Fruit fly (Drosophila melanogaster): Measurements from ENCODE around the gene CG10431.

Gene CG10431

DNA sequence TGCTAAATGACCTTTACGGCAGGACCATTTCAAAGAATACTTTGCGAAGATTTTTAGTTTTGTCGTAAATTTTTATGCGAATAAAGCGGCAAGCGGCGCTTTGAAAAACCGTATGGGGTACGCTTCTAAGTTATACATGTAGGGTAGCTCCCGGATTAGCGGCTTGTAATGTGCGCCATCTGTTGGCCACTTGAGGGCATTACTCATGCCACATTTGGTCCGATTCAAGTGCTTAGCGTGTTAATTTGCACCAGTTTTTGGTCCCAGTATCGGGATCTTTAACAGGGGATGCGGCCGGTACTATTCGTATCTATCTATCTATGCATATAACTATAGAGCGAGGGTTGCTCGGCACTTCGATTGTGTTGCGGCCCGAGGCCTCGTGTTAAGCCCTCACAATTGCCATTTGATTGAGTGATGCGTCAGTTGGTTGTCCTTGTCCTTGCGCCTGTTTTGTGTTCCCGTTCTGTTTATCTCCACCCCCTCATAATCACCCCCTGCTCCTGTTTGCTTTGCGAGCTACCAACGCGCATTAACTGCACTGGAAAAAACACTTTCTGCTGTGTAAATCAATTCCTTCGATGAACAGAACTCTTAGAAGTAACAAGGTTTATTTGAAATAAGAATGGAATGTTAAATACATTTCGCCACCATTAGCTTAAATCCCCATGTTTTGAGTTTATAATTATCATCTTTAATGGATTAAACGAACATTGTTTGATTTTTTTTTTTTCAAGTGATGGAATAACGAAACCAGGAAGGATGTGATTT, 44.0 kb upstream of the CG10431 start:
- TF ChIP-seq Sox14 (GFP tag; optimal IDR thresholded peaks at IDR 0.05) (no peak), Eip78C (GFP tag) (peak; percentile 33)

DNA sequence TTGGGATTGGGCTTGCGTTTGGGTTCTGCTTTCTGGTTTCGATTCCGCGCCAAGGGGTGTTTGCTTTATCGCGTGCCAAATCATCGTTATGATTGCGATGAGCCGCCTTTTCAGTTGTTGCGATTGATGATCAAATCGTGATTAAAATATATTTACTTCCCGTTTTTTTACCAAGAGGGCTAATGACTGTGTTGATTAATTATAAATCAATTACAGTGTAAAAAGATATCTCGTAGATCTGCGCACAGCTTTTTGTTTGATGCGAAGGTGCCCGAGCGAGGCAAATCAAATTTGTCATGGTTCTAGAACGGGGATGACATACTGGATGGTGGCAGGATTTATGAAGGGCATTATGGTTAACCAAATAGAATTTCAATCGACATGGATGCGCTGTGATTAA, 40.6 kb upstream of the CG10431 start:
- TF ChIP-seq CG11762 (GFP tag; optimal IDR thresholded peaks at IDR 0.05; ENCODE audit: insufficient read depth) (no peak), CG11902 (GFP tag; optimal IDR thresholded peaks at IDR 0.05) (no peak), pdm3 (GFP tag; optimal IDR thresholded peaks at IDR 0.05) (no peak), net (GFP tag; optimal IDR thresholded peaks at IDR 0.05) (no peak), CG3032 (tag; optimal IDR thresholded peaks at IDR 0.05) (no peak), CG34406 (GFP tag; optimal IDR thresholded peaks at IDR 0.05) (no peak), dsx (GFP tag; optimal IDR thresholded peaks at IDR 0.05; ENCODE audit: poor library complexity, severe bottlenecking) (no peak)

DNA sequence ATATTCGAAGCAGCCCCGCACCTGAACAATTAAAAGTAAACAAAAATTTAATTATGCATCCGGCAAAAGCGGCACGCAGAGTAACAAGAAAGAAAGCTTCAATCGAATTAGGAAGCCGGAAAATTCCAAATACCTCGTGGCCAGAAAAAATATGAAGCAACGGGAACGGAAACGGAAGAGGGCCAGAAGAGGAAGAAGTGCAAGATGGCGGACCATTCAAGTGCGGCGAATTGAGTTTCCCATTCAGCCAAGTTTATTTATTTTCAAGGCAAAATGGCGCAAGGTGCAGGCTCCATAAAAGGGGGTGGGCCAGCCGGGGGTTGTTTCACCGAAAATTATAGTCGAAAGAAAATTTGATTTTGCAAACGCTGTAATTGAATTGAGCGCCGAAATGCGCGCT, 39.9 kb upstream of the CG10431 start:
- TF ChIP-seq CG6276 (GFP tag; optimal IDR thresholded peaks at IDR 0.05) (no peak), spab (GFP tag; optimal IDR thresholded peaks at IDR 0.05) (no peak), topi (GFP tag; optimal IDR thresholded peaks at IDR 0.05) (no peak), Eip75B (GFP tag; optimal IDR thresholded peaks at IDR 0.05) (no peak), CG4318 (GFP tag; optimal IDR thresholded peaks at IDR 0.05) (no peak), dsx (GFP tag; optimal IDR thresholded peaks at IDR 0.05; ENCODE audit: poor library complexity, severe bottlenecking) (no peak), Sox102F (GFP tag; optimal IDR thresholded peaks at IDR 0.05) (no peak), CG1621 (tag; optimal IDR thresholded peaks at IDR 0.05) (no peak), svp (GFP tag) (no peak), Sox14 (GFP tag; optimal IDR thresholded peaks at IDR 0.05) (no peak), Hr4 (GFP tag; optimal IDR thresholded peaks at IDR 0.05) (no peak), achi (GFP tag; optimal IDR thresholded peaks at IDR 0.05) (no peak), CG7368 (GFP tag; optimal IDR thresholded peaks at IDR 0.05) (no peak), vri (GFP tag; optimal IDR thresholded peaks at IDR 0.05) (no peak), CG11902 (GFP tag; optimal IDR thresholded peaks at IDR 0.05) (no peak), Sox15 (GFP tag; optimal IDR thresholded peaks at IDR 0.05) (no peak), CG10669 (GFP tag; optimal IDR thresholded peaks at IDR 0.05) (no peak), OdsH (GFP tag; optimal IDR thresholded peaks at IDR 0.05) (no peak), Met (GFP tag; optimal IDR thresholded peaks at IDR 0.05) (no peak)

DNA sequence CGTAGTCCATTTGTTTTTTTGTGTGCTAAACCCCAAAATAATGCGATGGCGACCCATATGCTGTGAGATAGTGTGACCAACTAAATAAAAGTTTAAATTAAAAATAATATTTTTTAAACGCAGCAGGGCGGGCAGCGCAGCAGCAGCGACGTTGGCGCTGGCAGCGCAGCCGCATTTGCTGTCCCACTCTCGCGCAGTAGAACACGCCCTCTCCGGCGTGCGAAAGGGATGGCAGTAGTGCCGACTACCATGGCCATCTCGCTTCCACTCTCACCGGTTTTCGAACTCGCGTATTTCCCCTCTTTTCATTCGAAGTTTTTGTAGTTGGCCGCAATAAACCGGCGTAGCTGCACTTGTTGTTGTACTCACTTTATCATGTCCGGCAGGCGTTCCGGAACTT, 38.5 kb upstream of the CG10431 start:
- TF ChIP-seq Hr39 (GFP tag; optimal IDR thresholded peaks at IDR 0.05) (no peak), CG6163 (GFP tag; IDR thresholded peaks at IDR 0.05) (peak; percentile 49; the same call in 1 of the 3 replicates), Ets96B (tag; optimal IDR thresholded peaks at IDR 0.05) (no peak), Lpt (GFP tag; optimal IDR thresholded peaks at IDR 0.05) (no peak), CG6792 (GFP tag; optimal IDR thresholded peaks at IDR 0.05) (no peak), CG1621 (tag; optimal IDR thresholded peaks at IDR 0.05) (peak; percentile 99), esn (GFP tag; optimal IDR thresholded peaks at IDR 0.05) (peak; percentile 8)

DNA sequence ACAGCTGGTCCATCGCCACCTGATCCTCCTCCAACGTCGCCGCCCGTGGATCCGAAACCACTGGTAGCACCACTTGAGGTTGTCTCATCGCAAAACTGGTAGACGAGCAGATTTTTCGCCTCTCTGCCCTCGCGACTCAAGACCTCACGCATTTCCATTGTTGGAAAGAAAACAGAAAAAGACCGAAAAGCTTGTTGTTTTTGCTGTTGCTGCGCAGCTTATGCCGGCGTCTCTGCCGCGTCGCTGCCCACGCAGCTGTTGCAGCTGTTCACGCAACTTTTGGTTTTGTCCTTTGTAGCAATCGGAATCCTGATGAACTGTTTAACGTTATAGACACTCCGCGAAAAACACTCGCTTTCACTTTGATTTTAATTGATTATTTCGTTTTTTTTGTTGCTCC, 31.2 kb upstream of the CG10431 start:
- no peak for TF ChIP-seq Eip93F (GFP tag; optimal IDR thresholded peaks at IDR 0.05)
- TF ChIP-seq dsx (GFP tag; optimal IDR thresholded peaks at IDR 0.05; ENCODE audit: poor library complexity, severe bottlenecking), result peak; percentile 46
- no peak for TF ChIP-seq CG7368 (GFP tag; optimal IDR thresholded peaks at IDR 0.05)
- peak; percentile 42 for TF ChIP-seq Eip78C (GFP tag)
- no peak for TF ChIP-seq CG34406 (GFP tag; optimal IDR thresholded peaks at IDR 0.05)
- no peak for TF ChIP-seq CG10669 (GFP tag; optimal IDR thresholded peaks at IDR 0.05)
- peak; percentile 43 for TF ChIP-seq CG6808 (GFP tag; optimal IDR thresholded peaks at IDR 0.05)
- TF ChIP-seq CG6854 (GFP tag; optimal IDR thresholded peaks at IDR 0.05), result peak; percentile 38
- TF ChIP-seq svp (GFP tag), result no peak
- TF ChIP-seq ss (GFP tag; optimal IDR thresholded peaks at IDR 0.05), result peak; percentile 68 to 69

Data from whole organism, prepupa.